Worm (Caenorhabditis elegans): ENCODE results near the gene clec-27.

- TF ChIP-seq elt-3 (tag; optimal IDR thresholded peaks at IDR 0.05) (no peak), nhr-12 (tag; optimal IDR thresholded peaks at IDR 0.05) (no peak)
Measured at ce11 chrV:16815261-16815660, 39.2 kb upstream of the clec-27 start, which contains the start of gene T20B3.1.

All from whole organism, mixed stage, embryonic.